Worm (Caenorhabditis elegans) whole organism, early embryonic: ENCODE data around the gene glc-4.

Experiments used
- B0310.2 ChIP-seq: sonication (generic microtip); optimal IDR thresholded peaks from 2 replicates; lab custom pipeline; 2016; ENCODE audit warnings: mild to moderate bottlenecking, missing genetic modification characterization, missing compliant biosample characterization
- F13C5.2 ChIP-seq: sonication (generic microtip); optimal IDR thresholded peaks from 2 replicates; lab custom pipeline; 2017; ENCODE audit warnings: mild to moderate bottlenecking, missing genetic modification characterization, inconsistent platforms, missing compliant biosample characterization
- aly-1 ChIP-seq: sonication (generic microtip); optimal IDR thresholded peaks from 2 replicates; lab custom pipeline; 2016; ENCODE audit warnings: missing genetic modification characterization, missing compliant biosample characterization
- ama-1 ChIP-seq: fragments of 150-350 bp; optimal IDR thresholded peaks from 2 replicates; lab custom pipeline; 2014
- ceh-13 ChIP-seq: fragments of 200-800 bp; sonication (Bioruptor generic); optimal IDR thresholded peaks from 2 replicates; lab custom pipeline; 2018; ENCODE audit warnings: mild to moderate bottlenecking, missing genetic modification characterization, missing compliant biosample characterization
- ceh-36 ChIP-seq: sonication (generic microtip); optimal IDR thresholded peaks from 2 replicates; lab custom pipeline; 2016; ENCODE audit warnings: missing genetic modification characterization, inconsistent platforms, missing compliant biosample characterization
- flt-1 ChIP-seq: fragments of 200-800 bp; sonication (Bioruptor generic); IDR thresholded peaks from 2 replicates; pipeline ENCODE4 v1.3.6; 2022; ENCODE audit warnings: missing genetic modification characterization, missing compliant biosample characterization
- hmbx-1 ChIP-seq: sonication (generic microtip); optimal IDR thresholded peaks from 2 replicates; lab custom pipeline; 2016; ENCODE audit warnings: mild to moderate bottlenecking, missing genetic modification characterization, missing compliant biosample characterization
- hmg-4 ChIP-seq: fragments of 200-800 bp; sonication (Bioruptor generic); optimal IDR thresholded peaks from 2 replicates; lab custom pipeline; 2018; ENCODE audit warnings: mild to moderate bottlenecking, missing genetic modification characterization, missing compliant biosample characterization
- pes-1 ChIP-seq: fragments of 200-800 bp; sonication (Bioruptor generic); IDR thresholded peaks from 2 replicates; pipeline ENCODE4 v1.3.6; 2022; ENCODE audit warnings: missing genetic modification reagents, missing genetic modification characterization, missing compliant biosample characterization
- tbx-11 ChIP-seq: fragments of 200-800 bp; sonication (Bioruptor generic); IDR thresholded peaks from 2 replicates; pipeline ENCODE4 v1.3.6; 2022; ENCODE audit warnings: missing genetic modification characterization, missing compliant biosample characterization
- tbx-37 ChIP-seq: fragments of 200-800 bp; sonication (Bioruptor generic); conservative IDR thresholded peaks from 2 replicates; pipeline ENCODE4 v1.3.6; 2022; ENCODE audit warnings: missing genetic modification reagents, missing genetic modification characterization, missing compliant biosample characterization

DNA sequence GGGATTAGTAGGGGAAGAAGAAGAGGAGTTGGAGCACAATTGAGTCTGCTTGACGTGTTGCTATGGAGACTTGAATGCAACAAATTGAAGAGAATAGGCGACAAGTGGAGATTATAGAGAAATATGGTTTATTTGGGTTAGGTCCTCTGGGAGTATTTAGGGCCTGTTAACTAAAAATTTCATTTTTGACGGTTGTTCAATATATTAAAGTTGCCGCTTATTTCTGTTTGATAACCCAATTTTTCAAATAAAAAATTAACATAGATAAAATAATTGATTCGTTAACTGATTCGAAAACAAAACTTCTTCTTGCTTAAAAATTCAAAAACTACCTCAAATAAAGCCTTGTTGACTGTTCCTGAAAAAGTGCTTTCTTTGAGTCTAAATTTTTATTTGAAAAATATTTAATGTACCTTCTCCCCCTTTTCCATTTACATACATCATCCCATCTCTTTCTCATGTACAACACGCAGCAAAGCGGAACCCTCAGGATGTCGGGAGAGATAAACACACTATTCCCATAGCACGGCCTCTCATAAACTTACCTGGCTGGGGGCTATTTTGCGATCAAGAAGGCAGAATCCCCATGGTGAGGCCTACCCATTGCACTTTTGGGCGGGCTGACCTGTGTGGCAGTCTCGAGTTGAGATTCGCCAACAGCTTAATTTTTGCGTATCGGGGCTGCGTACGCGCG lies 3.3 kb downstream of the glc-4 start, which contains the start of gene dyf-13:
- TF ChIP-seq flt-1 (GFP tag; lab: Robert Waterston, UW) (no peak), tbx-11 (GFP tag; lab: Robert Waterston, UW) (no peak), aly-1 (tag; lab: Kevin White, UChicago) (no peak), hmg-4 (GFP tag; lab: Kevin White, UChicago) (no peak), ceh-13 (GFP tag; lab: Kevin White, UChicago) (no peak), F13C5.2 (tag; lab: Kevin White, UChicago) (no peak), B0310.2 (tag; lab: Kevin White, UChicago) (no peak), ceh-36 (tag; lab: Kevin White, UChicago) (no peak), ama-1 (lab: Kevin White, UChicago) (no peak), tbx-37 (GFP tag; lab: Robert Waterston, UW) (no peak), hmbx-1 (tag; lab: Kevin White, UChicago) (no peak), pes-1 (no peak)
